Fruit fly (Drosophila melanogaster): ENCODE results near the gene Naglu.

Naglu gene

DNA sequence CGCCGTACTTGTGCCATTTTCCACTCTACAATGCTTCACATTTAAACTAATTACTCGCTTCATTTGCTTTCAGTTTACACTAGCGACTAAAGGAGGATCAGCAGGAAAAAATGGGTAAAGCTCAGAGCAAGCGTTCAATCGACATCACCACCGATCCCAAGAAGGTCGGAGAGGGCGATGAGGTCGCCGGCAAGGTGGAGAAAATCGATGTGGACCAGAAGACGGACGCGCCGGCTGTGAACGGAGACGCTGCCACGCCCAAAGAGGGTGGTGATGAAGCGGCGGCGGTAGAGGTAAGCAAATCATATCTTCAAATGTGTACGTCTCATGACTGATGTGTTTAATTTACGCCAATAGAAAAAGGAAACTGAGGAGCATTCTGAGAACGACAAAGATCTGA is 15.1 kb upstream of the Naglu start:
- TF ChIP-seq ro (GFP tag; IDR thresholded peaks at IDR 0.05) (no peak), jing (GFP tag; optimal IDR thresholded peaks at IDR 0.05) (no peak), Med (GFP tag) (peak; percentile 63)

DNA sequence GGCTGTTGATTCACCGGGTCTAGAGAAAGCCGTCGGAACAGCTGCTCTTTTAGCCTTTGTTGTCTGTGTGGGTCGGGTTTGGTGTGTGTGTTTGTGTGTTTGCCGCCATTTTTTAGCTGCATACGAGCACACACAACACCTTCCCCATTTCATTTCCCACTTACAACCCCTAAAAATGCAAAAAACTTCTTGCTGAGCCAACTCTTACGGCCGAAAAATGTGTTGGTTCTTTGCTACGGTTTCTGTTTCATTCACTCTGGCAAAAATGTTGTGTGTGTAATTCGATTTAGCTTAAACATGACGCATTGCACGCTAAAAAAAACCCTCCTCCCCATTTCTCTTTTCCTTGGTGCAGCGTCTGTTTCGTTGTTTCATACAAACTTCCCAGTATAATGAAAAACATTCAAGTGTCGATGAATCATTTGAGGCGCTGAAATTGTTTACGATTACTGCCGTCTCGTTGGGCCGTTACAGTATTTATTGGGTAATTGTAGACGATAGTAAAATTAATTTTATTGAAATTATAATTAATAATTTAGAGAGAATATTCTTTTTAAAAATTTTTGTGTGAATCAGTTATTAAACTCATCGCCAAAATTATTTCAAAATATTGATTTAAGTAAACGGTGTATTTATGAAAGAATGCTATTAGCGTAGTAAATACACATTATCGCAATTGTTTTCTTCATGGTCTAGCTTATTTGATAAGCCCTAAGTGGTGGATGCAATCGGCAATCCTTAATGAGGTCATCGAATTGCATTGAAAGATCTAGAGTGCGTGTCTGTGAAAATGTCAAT is 14.5 kb upstream of the Naglu start:
- TF ChIP-seq CG6854 (GFP tag; optimal IDR thresholded peaks at IDR 0.05) (no peak), pros (GFP tag; optimal IDR thresholded peaks at IDR 0.05) (peak; percentile 60), CG11456 (GFP tag; IDR thresholded peaks at IDR 0.05) (0 out of 3 replicates have a peak, but pooled peaks have one; percentile 21), CG2199 (GFP tag; IDR thresholded peaks at IDR 0.05) (0 out of 3 replicates have a peak, but pooled peaks have one; percentile 39)

DNA sequence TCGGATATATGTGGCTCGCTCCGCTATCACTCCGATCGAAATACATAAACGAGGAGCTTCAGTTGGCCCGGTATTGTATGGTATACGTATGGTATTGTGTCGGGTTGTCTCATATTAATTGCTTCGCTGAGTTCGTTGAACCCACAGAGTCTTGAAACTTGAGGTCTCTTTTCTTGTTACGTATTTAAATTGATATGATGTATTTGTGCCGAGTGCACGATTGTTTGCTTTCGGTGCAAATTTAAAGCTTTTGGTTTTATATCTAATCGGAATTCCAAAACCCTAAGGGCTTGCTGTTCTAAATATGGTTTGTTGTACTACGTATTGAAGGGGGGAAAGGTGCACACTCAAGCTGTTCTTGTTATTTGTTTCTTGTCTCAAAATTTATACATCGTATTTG is 13.5 kb upstream of the Naglu start:
- TF ChIP-seq HLH54F (GFP tag; optimal IDR thresholded peaks at IDR 0.05) (no peak), CG17912 (GFP tag; optimal IDR thresholded peaks at IDR 0.05) (no peak), Med (GFP tag) (peak; percentile 31), wek (GFP tag; optimal IDR thresholded peaks at IDR 0.05) (no peak), Kr (GFP tag; optimal IDR thresholded peaks at IDR 0.05) (no peak), Trl (optimal IDR thresholded peaks at IDR 0.05) (peak in 1 of 2 experiments; percentile 15), Trl (GFP tag; optimal IDR thresholded peaks at IDR 0.05) (no peak), Antp (GFP tag; optimal IDR thresholded peaks at IDR 0.05) (no peak), CG10147 (GFP tag; optimal IDR thresholded peaks at IDR 0.05) (no peak), sens (GFP tag) (peak; percentile 12)

DNA sequence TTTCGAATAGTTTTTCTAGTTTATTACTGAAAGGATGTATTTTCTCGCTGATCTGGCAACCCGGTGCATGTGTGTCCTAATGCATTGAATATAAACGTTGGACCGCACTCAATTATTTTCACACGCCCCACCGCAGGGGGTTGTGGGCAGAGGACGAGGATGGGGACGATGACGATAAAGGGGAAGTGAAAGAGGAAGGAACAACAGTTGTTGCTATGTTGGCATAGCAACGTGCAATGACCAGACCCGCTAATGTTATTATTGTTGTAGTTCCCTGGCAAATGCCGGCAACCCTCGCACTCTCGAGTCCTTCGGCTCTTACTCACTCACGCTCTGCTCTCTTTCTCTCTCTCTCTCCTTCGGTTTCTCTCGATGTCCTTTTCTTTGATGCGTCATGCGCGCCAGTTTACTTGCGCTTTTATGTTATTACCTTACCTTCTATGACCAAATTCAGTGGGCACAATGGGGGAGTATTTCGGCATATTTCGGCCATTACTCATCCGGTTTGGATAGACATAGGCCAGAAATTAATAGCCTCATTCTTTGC is 13.1 kb upstream of the Naglu start:
- TF ChIP-seq Deaf1 (tag; optimal IDR thresholded peaks at IDR 0.05) (peak; percentile 45), CG13894 (tag; optimal IDR thresholded peaks at IDR 0.05) (peak; percentile 87), CG6765 (GFP tag; optimal IDR thresholded peaks at IDR 0.05) (no peak), CG1647 (GFP tag; optimal IDR thresholded peaks at IDR 0.05) (no peak), CG4360 (GFP tag; IDR thresholded peaks at IDR 0.05) (0 out of 2 replicates have a peak, but pooled peaks have one; percentile 11), D (optimal IDR thresholded peaks at IDR 0.05) (peak; percentile 19), D (GFP tag; optimal IDR thresholded peaks at IDR 0.05) (no peak), Rfx (GFP tag; IDR thresholded peaks at IDR 0.05) (peak; percentile 76), sd (tag; optimal IDR thresholded peaks at IDR 0.05) (peak; percentile 39), zen2 (GFP tag; IDR thresholded peaks at IDR 0.05; ENCODE audit: partially characterized antibody) (peak; percentile 11; the same call in 1 of the 3 replicates), ewg (GFP tag; optimal IDR thresholded peaks at IDR 0.05) (peak; percentile 78), psq (GFP tag; optimal IDR thresholded peaks at IDR 0.05) (peak; percentile 6), seq (GFP tag; IDR thresholded peaks at IDR 0.05) (peak; percentile 14; the same call in 1 of the 2 replicates), Bgb (GFP tag; IDR thresholded peaks at IDR 0.05; ENCODE audit: partially characterized antibody) (no peak), CG1832 (GFP tag; optimal IDR thresholded peaks at IDR 0.05) (peak; percentile 27), vvl (GFP tag; IDR thresholded peaks at IDR 0.05) (no peak), nerfin-1 (tag; optimal IDR thresholded peaks at IDR 0.05) (peak; percentile 55), trem (tag; optimal IDR thresholded peaks at IDR 0.05) (peak; percentile 16), ap (GFP tag; IDR thresholded peaks at IDR 0.05) (0 out of 2 replicates have a peak, but pooled peaks have one; percentile 11), CG11696 (GFP tag; IDR thresholded peaks at IDR 0.05) (no peak), scrt (GFP tag; optimal IDR thresholded peaks at IDR 0.05) (peak; percentile 79), sens (GFP tag) (peak; percentile 44), chinmo (GFP tag; IDR thresholded peaks at IDR 0.05; ENCODE audit: partially characterized antibody) (0 out of 4 replicates have a peak, but pooled peaks have one; percentile 13), CG30403 (GFP tag; optimal IDR thresholded peaks at IDR 0.05) (no peak), crol (GFP tag; IDR thresholded peaks at IDR 0.05) (peak; percentile 56), lmd (GFP tag; IDR thresholded peaks at IDR 0.05) (no peak), pros (GFP tag; optimal IDR thresholded peaks at IDR 0.05) (peak; percentile 73), NFAT (GFP tag; IDR thresholded peaks at IDR 0.05) (0 out of 2 replicates have a peak, but pooled peaks have one; percentile 3), Trl (optimal IDR thresholded peaks at IDR 0.05) (peak; percentile 71 to 73), Trl (GFP tag; optimal IDR thresholded peaks at IDR 0.05) (no peak), z (GFP tag; IDR thresholded peaks at IDR 0.05) (peak; percentile 44; the same call in 1 of the 3 replicates)

All from whole organism, embryonic.